Fruit fly (Drosophila melanogaster) Kc167 (cell line): Measurements from ENCODE around the gene Dis3.

Experiments used
- Myc ChIP-seq: fragments of >200 bp; optimal IDR thresholded peaks from 2 replicates; lab custom pipeline; 2017; ENCODE audit warnings: missing external identifiers
- Sin3A ChIP-seq: fragments of >200 bp; optimal IDR thresholded peaks from 2 replicates; lab custom pipeline; 2018; ENCODE audit warnings: missing external identifiers
- h ChIP-seq: fragments of >200 bp; optimal IDR thresholded peaks from 3 replicates; lab custom pipeline; 2018; ENCODE audit warnings: missing external identifiers
- insv ChIP-seq: fragments of >200 bp; optimal IDR thresholded peaks from 3 replicates; lab custom pipeline; 2018; ENCODE audit warnings: missing external identifiers
- psq ChIP-seq: fragments of >200 bp; optimal IDR thresholded peaks from 2 replicates; lab custom pipeline; 2017; ENCODE audit warnings: missing external identifiers
- ttk ChIP-seq: sonication (Bioruptor generic); optimal IDR thresholded peaks from 2 replicates; lab custom pipeline; 2017; ENCODE audit warnings: missing external identifiers

Gene Dis3

dm6 chr3R:24333182-24333808 is at the start of gene Dis3, which contains the start of gene Rrp5:
Dis3 (plus strand) TSS chr3R:24333433.
Rrp5 (minus strand) TSS chr3R:24333316.
- TF ChIP-seq Myc (lab: Kevin White, UChicago) (no peak), h (no peak), insv (lab: Kevin White, UChicago) (no peak), Sin3A (lab: Kevin White, UChicago) (no peak), ttk (lab: Kevin White, UChicago) (no peak), psq (lab: Kevin White, UChicago) (no peak)

dm6 chr3R:24283582-24284085 is 49.6 kb upstream of the Dis3 start, which contains the start of gene CG6356:
CG6356 (plus strand) TSS chr3R:24283955.
- no peak for TF ChIP-seq psq (lab: Kevin White, UChicago)
- TF ChIP-seq ttk (lab: Kevin White, UChicago) = no peak
- TF ChIP-seq Sin3A (lab: Kevin White, UChicago) = no peak
- no peak for TF ChIP-seq Myc (lab: Kevin White, UChicago)
- no peak for TF ChIP-seq insv (lab: Kevin White, UChicago)
- no peak for TF ChIP-seq h

dm6 chr3R:24284164-24284563 is 49.1 kb upstream of the Dis3 start:
- TF ChIP-seq insv (lab: Kevin White, UChicago) (no peak), psq (lab: Kevin White, UChicago) (no peak), Sin3A (lab: Kevin White, UChicago) (no peak), h (no peak), Myc (lab: Kevin White, UChicago) (no peak), ttk (lab: Kevin White, UChicago) (no peak)

- TF ChIP-seq h = no peak
- TF ChIP-seq ttk (lab: Kevin White, UChicago) = no peak
- TF ChIP-seq insv (lab: Kevin White, UChicago) = no peak
- no peak for TF ChIP-seq Myc (lab: Kevin White, UChicago)
- no peak for TF ChIP-seq psq (lab: Kevin White, UChicago)
- TF ChIP-seq Sin3A (lab: Kevin White, UChicago) = no peak
Measured at dm6 chr3R:24285423-24285822, 47.8 kb upstream of the Dis3 start.

- no peak for TF ChIP-seq insv (lab: Kevin White, UChicago)
- no peak for TF ChIP-seq psq (lab: Kevin White, UChicago)
- TF ChIP-seq Sin3A (lab: Kevin White, UChicago) = no peak
- TF ChIP-seq h = no peak
- no peak for TF ChIP-seq ttk (lab: Kevin White, UChicago)
- no peak for TF ChIP-seq Myc (lab: Kevin White, UChicago)
Measured at dm6 chr3R:24287157-24287556, 46.1 kb upstream of the Dis3 start.

dm6 chr3R:24289768-24290349 is 43.4 kb upstream of the Dis3 start, which contains the start of the genes CG34290 and Uck:
CG34290 (minus strand) TSS chr3R:24289818.
Uck (plus strand) TSS chr3R:24290172.
- no peak for TF ChIP-seq insv (lab: Kevin White, UChicago)
- TF ChIP-seq h = no peak
- no peak for TF ChIP-seq psq (lab: Kevin White, UChicago)

dm6 chr3R:24293171-24293570 is 40.1 kb upstream of the Dis3 start:
- TF ChIP-seq Myc (lab: Kevin White, UChicago) (no peak), psq (lab: Kevin White, UChicago) (no peak), Sin3A (lab: Kevin White, UChicago) (no peak), h (no peak), ttk (lab: Kevin White, UChicago) (no peak), insv (lab: Kevin White, UChicago) (no peak)

dm6 chr3R:24294299-24294698 is 38.9 kb upstream of the Dis3 start, which contains the start of gene CG5715:
CG5715 (minus strand) TSS chr3R:24294399.
- TF ChIP-seq insv (lab: Kevin White, UChicago) (no peak), psq (lab: Kevin White, UChicago) (no peak), h (no peak), Myc (lab: Kevin White, UChicago) (no peak), ttk (lab: Kevin White, UChicago) (no peak)

- no peak for TF ChIP-seq h
- TF ChIP-seq psq (lab: Kevin White, UChicago) = no peak
- no peak for TF ChIP-seq insv (lab: Kevin White, UChicago)
- no peak for TF ChIP-seq Myc (lab: Kevin White, UChicago)
- TF ChIP-seq Sin3A (lab: Kevin White, UChicago) = no peak
- TF ChIP-seq ttk (lab: Kevin White, UChicago) = no peak
Measured at dm6 chr3R:24294784-24295555, 38.3 kb upstream of the Dis3 start, which contains the start of gene crb. crb (plus strand) TSS chr3R:24295078.

dm6 chr3R:24295556-24296465 is 37.4 kb upstream of the Dis3 start:
- TF ChIP-seq Sin3A (lab: Kevin White, UChicago) = no peak
- TF ChIP-seq h = no peak
- no peak for TF ChIP-seq insv (lab: Kevin White, UChicago)
